Fruit fly (Drosophila melanogaster): ENCODE measurements around the gene nom.
A peak's percentile ranks its signal among the peaks of the same experiment; 100 is the strongest.

The nom gene

dm6 chr3R:8744198-8744597, 21.2 kb downstream of the nom start (continued):
- peak; percentile 49 for TF ChIP-seq CG18599 (GFP tag; optimal IDR thresholded peaks at IDR 0.05)
- peak; percentile 57; the same call in 1 of the 2 replicates for TF ChIP-seq HLH3B (GFP tag; IDR thresholded peaks at IDR 0.05)
- TF ChIP-seq BtbVII (GFP tag; optimal IDR thresholded peaks at IDR 0.05), result peak; percentile 51
- TF ChIP-seq CG16813 (GFP tag; IDR thresholded peaks at IDR 0.05; ENCODE audit: partially characterized antibody), result no peak
- TF ChIP-seq hth (optimal IDR thresholded peaks at IDR 0.05), result no peak
- no peak for TF ChIP-seq Ravus (GFP tag; IDR thresholded peaks at IDR 0.05)
- no peak for TF ChIP-seq fu2 (GFP tag; optimal IDR thresholded peaks at IDR 0.05)
- peak; percentile 7 for TF ChIP-seq kni (GFP tag; optimal IDR thresholded peaks at IDR 0.05)
- no peak for TF ChIP-seq fd64A (GFP tag; optimal IDR thresholded peaks at IDR 0.05)
- no peak for TF ChIP-seq D19A (tag; optimal IDR thresholded peaks at IDR 0.05)
- no peak for TF ChIP-seq exex (tag; optimal IDR thresholded peaks at IDR 0.05)
- peak; percentile 66 for TF ChIP-seq esg (GFP tag; conservative IDR thresholded peaks at IDR 0.05)
- peak; percentile 61 for TF ChIP-seq ATbp (GFP tag; optimal IDR thresholded peaks at IDR 0.05)
- no peak for TF ChIP-seq CG5245 (GFP tag; optimal IDR thresholded peaks at IDR 0.05)
- TF ChIP-seq Optix (GFP tag; IDR thresholded peaks at IDR 0.05), result no peak
- TF ChIP-seq CG6813 (GFP tag; optimal IDR thresholded peaks at IDR 0.05), result no peak
- TF ChIP-seq CG1647 (GFP tag; optimal IDR thresholded peaks at IDR 0.05), result no peak
- peak; percentile 63; the same call in 2 of the 3 replicates for TF ChIP-seq ci (GFP tag; IDR thresholded peaks at IDR 0.05)
- peak; percentile 54; the same call in 1 of the 2 replicates for TF ChIP-seq chm (GFP tag; IDR thresholded peaks at IDR 0.05)
- no peak for TF ChIP-seq CG10274 (GFP tag; optimal IDR thresholded peaks at IDR 0.05)
- TF ChIP-seq CG14965 (GFP tag; optimal IDR thresholded peaks at IDR 0.05; ENCODE audit: borderline replicate concordance), result no peak
- TF ChIP-seq rib (GFP tag; IDR thresholded peaks at IDR 0.05), result no peak
- peak; percentile 46; the same call in 1 of the 2 replicates for TF ChIP-seq CG31441 (GFP tag; IDR thresholded peaks at IDR 0.05)
- TF ChIP-seq CG11504 (tag; optimal IDR thresholded peaks at IDR 0.05), result no peak
- TF ChIP-seq crol (GFP tag; IDR thresholded peaks at IDR 0.05), result peak; percentile 19; the same call in 1 of the 2 replicates

dm6 chr3R:8746354-8746753, 23.4 kb downstream of the nom start:
- TF ChIP-seq H2.0 (GFP tag; IDR thresholded peaks at IDR 0.05) (0 out of 2 replicates have a peak, but pooled peaks have one; percentile 30), CG7839 (tag; optimal IDR thresholded peaks at IDR 0.05) (peak; percentile 65), Gug (GFP tag; IDR thresholded peaks at IDR 0.05) (no peak), HLH3B (GFP tag; IDR thresholded peaks at IDR 0.05) (peak; percentile 72), CG17802 (tag; optimal IDR thresholded peaks at IDR 0.05) (no peak), Atf6 (GFP tag; IDR thresholded peaks at IDR 0.05) (peak; percentile 65), Antp (GFP tag; optimal IDR thresholded peaks at IDR 0.05) (no peak), oc (tag; optimal IDR thresholded peaks at IDR 0.05) (peak; percentile 38), ttk (GFP tag; IDR thresholded peaks at IDR 0.05) (no peak), CG5180 (GFP tag; optimal IDR thresholded peaks at IDR 0.05) (peak; percentile 27), CG9797 (GFP tag; optimal IDR thresholded peaks at IDR 0.05) (no peak), lbe (GFP tag; optimal IDR thresholded peaks at IDR 0.05) (no peak), fd64A (GFP tag; optimal IDR thresholded peaks at IDR 0.05) (no peak), CG7786 (GFP tag; optimal IDR thresholded peaks at IDR 0.05) (no peak), CG17359 (tag; optimal IDR thresholded peaks at IDR 0.05) (peak; percentile 67), Atf-2 (GFP tag; optimal IDR thresholded peaks at IDR 0.05) (no peak), sna (GFP tag; IDR thresholded peaks at IDR 0.05; ENCODE audit: partially characterized antibody) (no peak), trem (tag; optimal IDR thresholded peaks at IDR 0.05) (peak; percentile 65), chn (GFP tag; optimal IDR thresholded peaks at IDR 0.05) (peak; percentile 49), tgo (GFP tag; IDR thresholded peaks at IDR 0.05) (peak; percentile 60), knrl (GFP tag; IDR thresholded peaks at IDR 0.05; ENCODE audit: partially characterized antibody) (no peak), gce (GFP tag; IDR thresholded peaks at IDR 0.05) (0 out of 3 replicates have a peak, but pooled peaks have one; percentile 26), CG3847 (GFP tag; IDR thresholded peaks at IDR 0.05) (no peak), stc (GFP tag; IDR thresholded peaks at IDR 0.05) (peak; percentile 72), Abd-B (GFP tag; optimal IDR thresholded peaks at IDR 0.05) (no peak), E2f2 (GFP tag; IDR thresholded peaks at IDR 0.05) (peak; percentile 37; the same call in 1 of the 2 replicates), CG12391 (tag; optimal IDR thresholded peaks at IDR 0.05) (peak; percentile 74), croc (GFP tag; conservative IDR thresholded peaks at IDR 0.05) (peak; percentile 46; the same call in 1 of the 3 replicates)

Measured in whole organism, embryonic.